Fruit fly (Drosophila melanogaster) whole organism, pupa: ENCODE measurements around the gene CG10809.

Source experiments
- CG10348 ChIP-seq: fragments of 200-800 bp; sonication (Bioruptor generic); IDR thresholded peaks from 2 replicates; pipeline ENCODE4 v1.3.6; 2022; ENCODE audit warnings: missing biosample characterization, missing genetic modification characterization
- CG15710 ChIP-seq: fragments of 200-800 bp; sonication (Bioruptor generic); optimal IDR thresholded peaks from 2 replicates; lab custom pipeline; 2018; ENCODE audit warnings: missing biosample characterization, mild to moderate bottlenecking, missing genetic modification characterization, moderate library complexity
- CG8301 ChIP-seq: fragments of 200-800 bp; sonication (Bioruptor generic); optimal IDR thresholded peaks from 2 replicates; lab custom pipeline; 2018; ENCODE audit warnings: missing biosample characterization, mild to moderate bottlenecking, missing genetic modification characterization
- Ets98B ChIP-seq: fragments of 200-800 bp; sonication (Bioruptor generic); IDR thresholded peaks from 2 replicates; pipeline ENCODE4 v1.3.6; 2022; ENCODE audit warnings: missing biosample characterization, missing genetic modification characterization
- fd96Ca ChIP-seq: fragments of 200-800 bp; sonication (Bioruptor generic); IDR thresholded peaks from 3 replicates; pipeline ENCODE4 v1.3.6; 2022; ENCODE audit warnings: missing biosample characterization, missing genetic modification characterization

- peak; percentile 38; the same call in 1 of the 3 replicates for TF ChIP-seq fd96Ca (GFP tag; lab: Robert Waterston, UW)
- TF ChIP-seq CG8301, result no peak
- TF ChIP-seq Ets98B (GFP tag; lab: Robert Waterston, UW), result peak; percentile 50
- no peak for TF ChIP-seq CG15710 (tag; lab: Kevin White, UChicago)
- TF ChIP-seq CG10348 (GFP tag; lab: Robert Waterston, UW), result no peak
These were observed 45.1 kb downstream of the CG10809 start for dm6 chr3L:9814621-9815020.
